Worm (Caenorhabditis elegans) whole organism, late embryonic: ENCODE results near the gene rsef-1.

ENCODE experiments used
- ceh-6 ChIP-seq: fragments of 200-800 bp; sonication (Bioruptor generic); optimal IDR thresholded peaks from 2 replicates; lab custom pipeline; 2018; ENCODE audit warnings: mild to moderate bottlenecking, missing genetic modification characterization, missing compliant biosample characterization
- dve-1 ChIP-seq: sonication (generic microtip); optimal IDR thresholded peaks from 2 replicates; lab custom pipeline; 2017; ENCODE audit warnings: antibody characterized with exemption, mild to moderate bottlenecking, missing genetic modification characterization, missing compliant biosample characterization
- fkh-10 ChIP-seq: fragments of 150-350 bp; optimal IDR thresholded peaks from 2 replicates; lab custom pipeline; 2014; ENCODE audit warnings: missing biosample characterization, missing genetic modification reagents, missing genetic modification characterization

- TF ChIP-seq fkh-10 (GFP tag; lab: Kevin White, UChicago): no peak
- no peak for TF ChIP-seq ceh-6
- TF ChIP-seq dve-1: no peak
Observed at ce11 chrX:3087245-3087644, 28.0 kb upstream of the rsef-1 start, which contains the start of gene F52E4.5.
